Fruit fly (Drosophila melanogaster) whole organism, wandering third instar larva: ENCODE data around the gene CG4502.
A peak's percentile ranks its signal among the peaks of the same experiment; 100 is the strongest.

Source experiments
- Abd-B ChIP-seq: fragments of >200 bp; optimal IDR thresholded peaks from 2 replicates; lab custom pipeline; 2017; ENCODE audit warnings: missing biosample characterization, missing genetic modification characterization
- CG32264 ChIP-seq: fragments of 200-800 bp; sonication (Bioruptor generic); optimal IDR thresholded peaks from 2 replicates; lab custom pipeline; 2016; ENCODE audit warnings: missing biosample characterization, missing genetic modification characterization
- CG9705 ChIP-seq: fragments of 200-800 bp; sonication (Bioruptor generic); optimal IDR thresholded peaks from 2 replicates; lab custom pipeline; 2018; ENCODE audit warnings: missing biosample characterization, mild to moderate bottlenecking, missing genetic modification characterization
- CrebA ChIP-seq: fragments of 200-800 bp; sonication (Bioruptor generic); optimal IDR thresholded peaks from 2 replicates; lab custom pipeline; 2016; ENCODE audit warnings: missing biosample characterization, mild to moderate bottlenecking, missing genetic modification characterization, borderline replicate concordance
- Dfd ChIP-seq: fragments of >200 bp; optimal IDR thresholded peaks from 2 replicates; lab custom pipeline; 2017; ENCODE audit warnings: missing biosample characterization, missing genetic modification characterization
- Dif ChIP-seq: fragments of 200-275, 200-300 bp; sonication (Bioruptor generic); optimal IDR thresholded peaks from 2 replicates; lab custom pipeline; 2018; ENCODE audit warnings: missing biosample characterization, missing genetic modification characterization; ENCODE audit not compliant: partially characterized antibody
- GATAd ChIP-seq: sonication (Bioruptor generic); optimal IDR thresholded peaks from 2 replicates; lab custom pipeline; 2016; ENCODE audit warnings: missing biosample characterization, missing genetic modification characterization
- HLH106 ChIP-seq: fragments of 200-800 bp; optimal IDR thresholded peaks from 3 replicates; lab custom pipeline; 2019; ENCODE audit warnings: missing biosample characterization, mild to moderate bottlenecking, missing genetic modification characterization, moderate library complexity
- Hnf4 ChIP-seq: fragments of 200-800 bp; sonication (Bioruptor generic); optimal IDR thresholded peaks from 2 replicates; lab custom pipeline; 2016; ENCODE audit warnings: missing biosample characterization, mild to moderate bottlenecking, missing genetic modification characterization
- Hr78 ChIP-seq: fragments of >200 bp; optimal IDR thresholded peaks from 2 replicates; lab custom pipeline; 2017; ENCODE audit warnings: missing biosample characterization, missing genetic modification characterization
- Hr83 ChIP-seq: fragments of 200-300 bp; sonication (Bioruptor generic); optimal IDR thresholded peaks from 2 replicates; lab custom pipeline; 2016; ENCODE audit warnings: missing biosample characterization, mild to moderate bottlenecking, missing genetic modification characterization, moderate library complexity; ENCODE audit not compliant: poor library complexity, severe bottlenecking
- Jra ChIP-seq: sonication (Bioruptor generic); optimal IDR thresholded peaks from 2 replicates; lab custom pipeline; 2016; ENCODE audit warnings: missing biosample characterization, missing genetic modification characterization
- Mio ChIP-seq: sonication (Bioruptor generic); optimal IDR thresholded peaks from 2 replicates; lab custom pipeline; 2016; ENCODE audit warnings: missing biosample characterization, missing genetic modification characterization
- Myc ChIP-seq: fragments of >200 bp; optimal IDR thresholded peaks from 2 replicates; lab custom pipeline; 2017
- N ChIP-seq: fragments of >200 bp; optimal IDR thresholded peaks from 2 replicates; lab custom pipeline; 2018; ENCODE audit warnings: missing biosample characterization, missing external identifiers, missing genetic modification characterization
- OdsH ChIP-seq: fragments of 200-800 bp; sonication (Bioruptor generic); optimal IDR thresholded peaks from 2 replicates; lab custom pipeline; 2016; ENCODE audit warnings: missing biosample characterization, mild to moderate bottlenecking, missing genetic modification characterization
- Rel ChIP-seq, 2 experiments: fragments of 200-800 bp; sonication (Bioruptor generic) in 1 of 2; optimal IDR thresholded peaks; 2 replicates in 1 of 2; 3 replicates in 1 of 2; lab custom pipeline; 2016 to 2019; ENCODE audit warnings: mild to moderate bottlenecking in 2 of 2, missing biosample characterization in 2 of 2, missing genetic modification characterization in 2 of 2, moderate library complexity in 1 of 2
- Sp1 ChIP-seq: fragments of 200-800 bp; sonication (Bioruptor generic); optimal IDR thresholded peaks from 3 replicates; lab custom pipeline; 2019; ENCODE audit warnings: missing biosample characterization, mild to moderate bottlenecking, missing genetic modification characterization, moderate library complexity
- Vsx2 ChIP-seq: fragments of 200-300, 225-300 bp; sonication (Bioruptor generic); optimal IDR thresholded peaks from 2 replicates; lab custom pipeline; 2018; ENCODE audit warnings: missing biosample characterization, missing genetic modification characterization; ENCODE audit not compliant: partially characterized antibody
- br ChIP-seq: fragments of 200-800 bp; sonication (Bioruptor generic); optimal IDR thresholded peaks from 2 replicates; lab custom pipeline; 2016; ENCODE audit warnings: missing biosample characterization, missing genetic modification characterization
- brk ChIP-seq: fragments of 200-800 bp; sonication (Bioruptor generic); optimal IDR thresholded peaks from 2 replicates; lab custom pipeline; 2016; ENCODE audit warnings: missing biosample characterization, mild to moderate bottlenecking, missing genetic modification characterization
- dl ChIP-seq, 2 experiments: fragments of 175-275, 200-275 bp in 1 of 2; fragments of 200-275 bp in 1 of 2; sonication (Bioruptor generic); optimal IDR thresholded peaks; lab custom pipeline; 2018; ENCODE audit warnings: mild to moderate bottlenecking in 2 of 2, missing biosample characterization in 2 of 2, missing genetic modification characterization in 2 of 2, moderate library complexity in 2 of 2; ENCODE audit not compliant: partially characterized antibody in 2 of 2, insufficient read depth in 1 of 2
- dmrt93B ChIP-seq: fragments of 200-800 bp; sonication (Bioruptor generic); optimal IDR thresholded peaks from 2 replicates; lab custom pipeline; 2018; ENCODE audit warnings: missing biosample characterization, mild to moderate bottlenecking, missing genetic modification characterization
- dsf ChIP-seq: sonication (Bioruptor generic); optimal IDR thresholded peaks from 2 replicates; lab custom pipeline; 2016; ENCODE audit warnings: missing biosample characterization, missing genetic modification characterization, borderline replicate concordance
- ey ChIP-seq: fragments of 200-800 bp; sonication (Bioruptor generic); optimal IDR thresholded peaks from 2 replicates; lab custom pipeline; 2016; ENCODE audit warnings: missing biosample characterization, missing genetic modification characterization
- foxo ChIP-seq, 2 experiments: fragments of 200-800 bp; sonication (Bioruptor generic); optimal IDR thresholded peaks; 2 replicates in 1 of 2; 3 replicates in 1 of 2; lab custom pipeline; 2016 to 2017; ENCODE audit warnings: missing biosample characterization in 2 of 2, missing genetic modification characterization in 2 of 2
- fru ChIP-seq: fragments of 200-800 bp; sonication (Bioruptor generic); optimal IDR thresholded peaks from 3 replicates; lab custom pipeline; 2016; ENCODE audit warnings: missing biosample characterization, mild to moderate bottlenecking, missing genetic modification characterization
- h ChIP-seq: fragments of 200-800 bp; sonication (Bioruptor generic); optimal IDR thresholded peaks from 3 replicates; lab custom pipeline; 2016; ENCODE audit warnings: missing biosample characterization, mild to moderate bottlenecking, missing genetic modification characterization
- jim ChIP-seq: fragments of 175-275, 200-325 bp; sonication (Bioruptor generic); optimal IDR thresholded peaks from 2 replicates; lab custom pipeline; 2016; ENCODE audit warnings: missing biosample characterization, mild to moderate bottlenecking, missing genetic modification characterization
- lola ChIP-seq: fragments of >200 bp; optimal IDR thresholded peaks from 2 replicates; lab custom pipeline; 2017; ENCODE audit warnings: missing biosample characterization, missing genetic modification characterization
- pan ChIP-seq: fragments of >200 bp; optimal IDR thresholded peaks from 2 replicates; lab custom pipeline; 2017
- psq ChIP-seq: fragments of 200-800 bp; sonication (Bioruptor generic); optimal IDR thresholded peaks from 3 replicates; lab custom pipeline; 2017; ENCODE audit warnings: missing biosample characterization, mild to moderate bottlenecking, missing genetic modification characterization, moderate library complexity
- rgr ChIP-seq: fragments of 200-800 bp; sonication (Bioruptor generic); optimal IDR thresholded peaks from 3 replicates; lab custom pipeline; 2016; ENCODE audit warnings: missing biosample characterization, mild to moderate bottlenecking, missing genetic modification characterization
- sage ChIP-seq: fragments of 200-800 bp; sonication (Bioruptor generic); optimal IDR thresholded peaks from 2 replicates; lab custom pipeline; 2016; ENCODE audit warnings: missing biosample characterization, mild to moderate bottlenecking, missing genetic modification characterization
- sv ChIP-seq: fragments of 200-800 bp; sonication (Bioruptor generic); optimal IDR thresholded peaks from 3 replicates; lab custom pipeline; 2016; ENCODE audit warnings: missing biosample characterization, missing genetic modification characterization
- tai ChIP-seq: sonication (Bioruptor generic); optimal IDR thresholded peaks from 2 replicates; lab custom pipeline; 2016; ENCODE audit warnings: missing biosample characterization, missing genetic modification characterization
- usp ChIP-seq: fragments of >200 bp; optimal IDR thresholded peaks from 2 replicates; lab custom pipeline; 2017; ENCODE audit warnings: missing biosample characterization, missing genetic modification characterization
- woc ChIP-seq: sonication (Bioruptor generic); optimal IDR thresholded peaks from 2 replicates; lab custom pipeline; 2016; ENCODE audit warnings: missing biosample characterization, mild to moderate bottlenecking, missing genetic modification characterization

The CG4502 gene

DNA sequence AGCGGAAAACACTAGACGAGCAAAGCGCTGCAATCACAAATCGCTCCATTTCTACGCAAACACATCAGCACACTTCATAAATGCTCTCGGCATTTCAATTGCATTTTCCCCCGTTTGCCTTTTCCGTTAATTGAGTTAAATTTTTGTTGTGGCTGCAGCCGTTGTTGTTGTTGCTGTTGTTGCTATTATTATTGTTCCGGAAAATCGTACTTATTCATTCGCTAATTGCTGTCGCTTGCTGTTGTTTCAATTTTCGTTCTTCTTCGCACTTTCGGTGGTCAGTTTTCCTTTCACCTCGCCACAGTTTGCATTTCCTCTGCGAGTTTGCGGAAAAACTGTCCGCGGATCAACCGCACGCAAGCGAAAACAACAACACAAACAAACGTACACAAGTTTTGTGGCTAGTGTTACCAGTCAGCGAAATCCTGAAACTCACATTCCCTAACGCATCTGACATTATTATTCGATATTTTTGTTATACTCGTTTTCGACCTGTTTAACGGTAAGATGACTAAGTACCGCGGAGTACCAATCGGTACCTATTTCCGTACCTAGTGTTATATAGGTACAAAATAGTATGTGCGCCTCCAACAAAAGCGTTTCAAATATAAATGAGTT, 15.7 kb upstream of the CG4502 start, which contains the start of gene CG13784:
Gene CG13784, minus strand, starts transcription at position 384 of the 618 bp plus-strand sequence.
- TF ChIP-seq h (GFP tag; lab: Kevin White, UChicago) (no peak), OdsH (GFP tag; lab: Kevin White, UChicago) (peak; percentile 15), sage (GFP tag; lab: Kevin White, UChicago) (no peak), Dif (GFP tag; lab: Kevin White, UChicago) (peak; percentile 17), Hr78 (GFP tag; lab: Kevin White, UChicago) (peak; percentile 27), Jra (GFP tag; lab: Kevin White, UChicago) (peak; percentile 58), dl (GFP tag; optimal IDR thresholded peaks at IDR 0.05; lab: Kevin White, UChicago; ENCODE audit: insufficient read depth in 1 of 2, partially characterized antibody in 2 of 2) (no peak), foxo (GFP tag; optimal IDR thresholded peaks at IDR 0.05; lab: Kevin White, UChicago) (peak in 1 of 2 experiments; percentile 27), lola (no peak), dmrt93B (GFP tag; lab: Kevin White, UChicago) (no peak), Myc (lab: Kevin White, UChicago) (peak; percentile 73), Rel (GFP tag; optimal IDR thresholded peaks at IDR 0.05; lab: Kevin White, UChicago) (no peak), Rel (tag; optimal IDR thresholded peaks at IDR 0.05; lab: Kevin White, UChicago) (peak; percentile 59), Dfd (GFP tag; lab: Kevin White, UChicago) (no peak), jim (GFP tag; lab: Kevin White, UChicago) (no peak), CG32264 (GFP tag; lab: Kevin White, UChicago) (no peak), tai (GFP tag; lab: Kevin White, UChicago) (peak; percentile 55), HLH106 (tag; lab: Kevin White, UChicago) (peak; percentile 23), ey (GFP tag; lab: Kevin White, UChicago) (no peak), Mio (GFP tag; lab: Kevin White, UChicago) (no peak), fru (GFP tag; lab: Kevin White, UChicago) (no peak), Hnf4 (peak; percentile 46), brk (peak; percentile 35), sv (GFP tag; lab: Kevin White, UChicago) (no peak), Hr83 (GFP tag; lab: Kevin White, UChicago) (peak; percentile 53), rgr (peak; percentile 23), Abd-B (no peak), psq (GFP tag; lab: Kevin White, UChicago) (no peak), N (GFP tag; lab: Kevin White, UChicago) (peak; percentile 95), CrebA (no peak), GATAd (GFP tag; lab: Kevin White, UChicago) (no peak), CG9705 (GFP tag; lab: Kevin White, UChicago) (no peak), usp (GFP tag; lab: Kevin White, UChicago) (no peak), dsf (GFP tag; lab: Kevin White, UChicago) (no peak), pan (lab: Kevin White, UChicago) (no peak), woc (GFP tag; lab: Kevin White, UChicago) (peak; percentile 52), Sp1 (GFP tag; lab: Kevin White, UChicago) (peak; percentile 40), br (peak; percentile 13), Vsx2 (no peak)

DNA sequence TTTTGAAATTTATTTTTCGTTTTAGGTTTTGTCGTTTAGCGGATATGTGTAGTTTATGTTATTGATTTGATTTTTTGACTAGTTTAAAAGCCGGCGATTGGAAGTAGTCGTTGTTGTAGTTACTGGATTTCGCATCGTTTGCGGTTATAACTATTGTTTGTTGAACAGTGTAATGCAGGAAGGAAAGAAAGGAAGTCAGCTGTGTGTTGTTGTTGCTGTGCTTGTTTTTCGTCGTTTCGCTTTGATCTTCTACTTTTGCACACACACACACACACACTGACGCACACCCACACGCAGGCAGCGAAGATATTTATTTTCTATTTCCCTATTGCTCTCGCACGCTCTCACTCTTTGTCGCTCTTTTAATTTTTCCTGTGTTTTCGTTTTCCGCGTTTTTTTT, 15.1 kb upstream of the CG4502 start:
- no peak for TF ChIP-seq sv (GFP tag; lab: Kevin White, UChicago)
- no peak for TF ChIP-seq h (GFP tag; lab: Kevin White, UChicago)
- TF ChIP-seq Hr83 (GFP tag; lab: Kevin White, UChicago): no peak
- TF ChIP-seq tai (GFP tag; lab: Kevin White, UChicago): no peak
- no peak for TF ChIP-seq lola
- TF ChIP-seq ey (GFP tag; lab: Kevin White, UChicago): no peak
- no peak for TF ChIP-seq woc (GFP tag; lab: Kevin White, UChicago)
- no peak for TF ChIP-seq dl (GFP tag; optimal IDR thresholded peaks at IDR 0.05; lab: Kevin White, UChicago; ENCODE audit: insufficient read depth in 1 of 2, partially characterized antibody in 2 of 2)
- no peak for TF ChIP-seq HLH106 (tag; lab: Kevin White, UChicago)
- no peak for TF ChIP-seq GATAd (GFP tag; lab: Kevin White, UChicago)
- TF ChIP-seq Hnf4: no peak
- TF ChIP-seq rgr: no peak
